Fruit fly (Drosophila melanogaster) S2 (cell line): ENCODE results near the gene CG32536.

ENCODE experiments used
- CG8478 ChIP-seq: fragments of >200 bp; optimal IDR thresholded peaks from 2 replicates; lab custom pipeline; 2018
- CTCF ChIP-seq, 2 experiments: fragments of >200 bp; optimal IDR thresholded peaks; 2 replicates each; lab custom pipeline; 2018

Gene CG32536

dm6 chrX:19309648-19310047 is 33.0 kb upstream of the CG32536 start:
- TF ChIP-seq CTCF (optimal IDR thresholded peaks at IDR 0.05; lab: Kevin White, UChicago) (no peak), CG8478 (lab: Kevin White, UChicago) (no peak)

dm6 chrX:19307810-19308456 is 31.2 kb upstream of the CG32536 start, which contains the start of gene CG8051:
TSS of gene CG8051 (minus strand) at chrX:19307925.
- TF ChIP-seq CTCF (optimal IDR thresholded peaks at IDR 0.05; lab: Kevin White, UChicago) (no peak), CG8478 (lab: Kevin White, UChicago) (no peak)

- TF ChIP-seq CTCF (optimal IDR thresholded peaks at IDR 0.05; lab: Kevin White, UChicago) = no peak
- TF ChIP-seq CG8478 (lab: Kevin White, UChicago) = no peak
Measured at dm6 chrX:19306531-19306930, 29.8 kb upstream of the CG32536 start.

dm6 chrX:19305172-19305571 is 28.5 kb upstream of the CG32536 start:
- no peak for TF ChIP-seq CTCF (optimal IDR thresholded peaks at IDR 0.05; lab: Kevin White, UChicago)
- no peak for TF ChIP-seq CG8478 (lab: Kevin White, UChicago)

dm6 chrX:19299367-19299766 is 22.7 kb upstream of the CG32536 start:
- TF ChIP-seq CTCF (optimal IDR thresholded peaks at IDR 0.05; lab: Kevin White, UChicago) (no peak), CG8478 (lab: Kevin White, UChicago) (no peak)

dm6 chrX:19298785-19299114 is 22.1 kb upstream of the CG32536 start:
- no peak for TF ChIP-seq CTCF (optimal IDR thresholded peaks at IDR 0.05; lab: Kevin White, UChicago)
- TF ChIP-seq CG8478 (lab: Kevin White, UChicago) = no peak

- TF ChIP-seq CG8478 (lab: Kevin White, UChicago) = no peak
- no peak for TF ChIP-seq CTCF (optimal IDR thresholded peaks at IDR 0.05; lab: Kevin White, UChicago)
Measured at dm6 chrX:19297899-19298784, 21.4 kb upstream of the CG32536 start, which contains the start of gene CG8034. TSS of gene CG8034 (minus strand) at chrX:19298162.

dm6 chrX:19295831-19296423 is 19.2 kb upstream of the CG32536 start:
- TF ChIP-seq CTCF (optimal IDR thresholded peaks at IDR 0.05; lab: Kevin White, UChicago) (no peak), CG8478 (lab: Kevin White, UChicago) (no peak)

dm6 chrX:19294953-19295352 is 18.3 kb upstream of the CG32536 start:
- TF ChIP-seq CTCF (optimal IDR thresholded peaks at IDR 0.05; lab: Kevin White, UChicago) (no peak), CG8478 (lab: Kevin White, UChicago) (no peak)

- no peak for TF ChIP-seq CTCF (optimal IDR thresholded peaks at IDR 0.05; lab: Kevin White, UChicago)
- TF ChIP-seq CG8478 (lab: Kevin White, UChicago) = no peak
Measured at dm6 chrX:19294030-19294429, 17.3 kb upstream of the CG32536 start.

dm6 chrX:19293320-19293719 is 16.6 kb upstream of the CG32536 start:
- no peak for TF ChIP-seq CG8478 (lab: Kevin White, UChicago)
- TF ChIP-seq CTCF (optimal IDR thresholded peaks at IDR 0.05; lab: Kevin White, UChicago) = no peak

- TF ChIP-seq CG8478 (lab: Kevin White, UChicago) (no peak), CTCF (optimal IDR thresholded peaks at IDR 0.05; lab: Kevin White, UChicago) (no peak)
Measured at dm6 chrX:19291780-19292605, 15.3 kb upstream of the CG32536 start.

dm6 chrX:19289318-19289970 is 12.7 kb upstream of the CG32536 start:
- TF ChIP-seq CG8478 (lab: Kevin White, UChicago) (no peak), CTCF (optimal IDR thresholded peaks at IDR 0.05; lab: Kevin White, UChicago) (no peak)

- TF ChIP-seq CTCF (optimal IDR thresholded peaks at IDR 0.05; lab: Kevin White, UChicago) (no peak), CG8478 (lab: Kevin White, UChicago) (no peak)
Measured at dm6 chrX:19287784-19288183, 11.1 kb upstream of the CG32536 start.
